Worm (Caenorhabditis elegans) whole organism, young adult: Measurements from ENCODE around the gene degt-1.

Source experiments
- F49E8.2 ChIP-seq: sonication (generic microtip); optimal IDR thresholded peaks from 3 replicates; lab custom pipeline; 2017; ENCODE audit warnings: missing genetic modification characterization, mild to moderate bottlenecking, missing compliant biosample characterization, antibody characterized with exemption, moderate library complexity; ENCODE audit not compliant: insufficient read depth
- F57A8.1 ChIP-seq: fragments of 200-800 bp; sonication (Bioruptor generic); optimal IDR thresholded peaks from 2 replicates; lab custom pipeline; 2018; ENCODE audit warnings: mild to moderate bottlenecking, missing genetic modification characterization, moderate library complexity, missing compliant biosample characterization
- T26A5.8 ChIP-seq: sonication (generic microtip); optimal IDR thresholded peaks from 2 replicates; lab custom pipeline; 2016; ENCODE audit warnings: missing genetic modification characterization, missing compliant biosample characterization
- Y79H2A.3 ChIP-seq: fragments of 200-800 bp; sonication (Bioruptor generic); conservative IDR thresholded peaks from 2 replicates; pipeline ENCODE4 v1.3.6; 2022; ENCODE audit warnings: missing genetic modification reagents, missing genetic modification characterization, missing compliant biosample characterization
- Y95B8A.8 ChIP-seq: fragments of 200-800 bp; sonication (Bioruptor generic); IDR thresholded peaks from 2 replicates; pipeline ENCODE4 v1.3.6; 2022; ENCODE audit warnings: missing genetic modification reagents, missing genetic modification characterization, missing compliant biosample characterization
- ZK185.1 ChIP-seq: sonication (generic microtip); optimal IDR thresholded peaks from 2 replicates; lab custom pipeline; 2016; ENCODE audit warnings: mild to moderate bottlenecking, missing genetic modification characterization, missing compliant biosample characterization; ENCODE audit not compliant: poor library complexity, severe bottlenecking
- aptf-3 ChIP-seq: fragments of 200-800 bp; sonication (Bioruptor generic); IDR thresholded peaks from 2 replicates; pipeline ENCODE4 v1.3.6; 2022; ENCODE audit warnings: missing genetic modification characterization, missing compliant biosample characterization
- athp-1 ChIP-seq: sonication (generic microtip); optimal IDR thresholded peaks from 2 replicates; lab custom pipeline; 2017; ENCODE audit warnings: mild to moderate bottlenecking, missing genetic modification characterization, missing compliant biosample characterization
- bed-2 ChIP-seq: fragments of 200-800 bp; sonication (Bioruptor generic); IDR thresholded peaks from 2 replicates; pipeline ENCODE4 v1.3.6; 2022; ENCODE audit warnings: missing genetic modification reagents, missing genetic modification characterization, missing compliant biosample characterization
- ceh-100 ChIP-seq: fragments of 200-800 bp; sonication (Bioruptor generic); IDR thresholded peaks from 2 replicates; pipeline ENCODE4 v1.3.6; 2022; ENCODE audit warnings: missing genetic modification reagents, missing genetic modification characterization, missing compliant biosample characterization
- chd-7 ChIP-seq: sonication (generic microtip); optimal IDR thresholded peaks from 2 replicates; lab custom pipeline; 2016; ENCODE audit warnings: mild to moderate bottlenecking, missing genetic modification characterization, moderate library complexity, missing compliant biosample characterization
- ets-4 ChIP-seq: fragments of 200-800 bp; sonication (Bioruptor generic); optimal IDR thresholded peaks from 2 replicates; lab custom pipeline; 2018; ENCODE audit warnings: mild to moderate bottlenecking, missing genetic modification characterization, missing compliant biosample characterization
- gei-17 ChIP-seq: fragments of 200-800 bp; sonication (Bioruptor generic); optimal IDR thresholded peaks from 2 replicates; lab custom pipeline; 2018; ENCODE audit warnings: mild to moderate bottlenecking, missing genetic modification characterization, missing compliant biosample characterization
- hlh-12 ChIP-seq: sonication (generic microtip); optimal IDR thresholded peaks from 2 replicates; lab custom pipeline; 2016; ENCODE audit warnings: missing genetic modification characterization, missing compliant biosample characterization
- hmg-20 ChIP-seq: fragments of 200-800 bp; sonication (Bioruptor generic); IDR thresholded peaks from 2 replicates; pipeline ENCODE4 v1.3.6; 2022; ENCODE audit warnings: missing genetic modification reagents, missing genetic modification characterization, missing compliant biosample characterization
- let-607 ChIP-seq, 2 experiments: fragments of 200-800 bp in 1 of 2; sonication (Bioruptor generic) in 1 of 2; sonication (generic microtip) in 1 of 2; optimal IDR thresholded peaks; 2 replicates each; lab custom pipeline; 2016 to 2018; ENCODE audit warnings: mild to moderate bottlenecking in 2 of 2, missing compliant biosample characterization in 2 of 2, missing genetic modification characterization in 2 of 2, moderate library complexity in 2 of 2, missing genotype in 1 of 2
- lin-26 ChIP-seq: fragments of 200-800 bp; sonication (Bioruptor generic); IDR thresholded peaks from 2 replicates; pipeline ENCODE4 v1.3.6; 2022; ENCODE audit warnings: missing genetic modification reagents, missing genetic modification characterization, missing compliant biosample characterization
- lin-35 ChIP-seq, 3 experiments: fragments of 150-350 bp in 2 of 3; sonication (generic microtip) in 1 of 3; optimal IDR thresholded peaks; 2 replicates each; lab custom pipeline; 2014 to 2018; ENCODE audit warnings: missing biosample characterization in 3 of 3, missing genetic modification characterization in 3 of 3, missing genetic modification reagents in 3 of 3
- lin-40 ChIP-seq: sonication (generic microtip); optimal IDR thresholded peaks from 2 replicates; lab custom pipeline; 2016; ENCODE audit warnings: missing genetic modification characterization, mild to moderate bottlenecking, missing compliant biosample characterization, missing genotype, missing genetic modification reagents
- lir-1 ChIP-seq: fragments of 200-800 bp; sonication (Bioruptor generic); conservative IDR thresholded peaks from 2 replicates; pipeline ENCODE4 v1.3.6; 2022; ENCODE audit warnings: missing genetic modification reagents, missing genetic modification characterization, missing compliant biosample characterization
- lsl-1 ChIP-seq: fragments of 200-800 bp; sonication (Bioruptor generic); optimal IDR thresholded peaks from 2 replicates; lab custom pipeline; 2018; ENCODE audit warnings: mild to moderate bottlenecking, missing genetic modification characterization, moderate library complexity, missing compliant biosample characterization
- madf-3 ChIP-seq: fragments of 200-800 bp; sonication (Bioruptor generic); IDR thresholded peaks from 2 replicates; pipeline ENCODE4 v1.3.6; 2022; ENCODE audit warnings: missing genetic modification reagents, missing genetic modification characterization, missing compliant biosample characterization
- mcd-1 ChIP-seq: fragments of 200-800 bp; sonication (Bioruptor generic); IDR thresholded peaks from 2 replicates; pipeline ENCODE4 v1.3.6; 2022; ENCODE audit warnings: missing genetic modification reagents, missing genetic modification characterization, missing compliant biosample characterization
- mel-28 ChIP-seq: sonication (generic microtip); optimal IDR thresholded peaks from 2 replicates; lab custom pipeline; 2016; ENCODE audit warnings: borderline replicate concordance, mild to moderate bottlenecking, missing genetic modification characterization, missing compliant biosample characterization
- mes-4 ChIP-seq: sonication (generic microtip); optimal IDR thresholded peaks from 2 replicates; lab custom pipeline; 2016; ENCODE audit warnings: missing genotype, missing genetic modification characterization, missing compliant biosample characterization
- mxl-1 ChIP-seq: sonication (generic microtip); optimal IDR thresholded peaks from 2 replicates; lab custom pipeline; 2016; ENCODE audit warnings: missing genetic modification characterization, missing compliant biosample characterization
- nfya-1 ChIP-seq: sonication (generic microtip); optimal IDR thresholded peaks from 2 replicates; lab custom pipeline; 2017; ENCODE audit warnings: antibody characterized with exemption, missing compliant biosample characterization, missing genetic modification characterization, borderline replicate concordance; ENCODE audit not compliant: insufficient read depth
- nhr-120 ChIP-seq: fragments of 200-800 bp; sonication (Bioruptor generic); IDR thresholded peaks from 2 replicates; pipeline ENCODE4 v1.3.6; 2022; ENCODE audit warnings: missing genetic modification characterization, missing compliant biosample characterization
- nhr-27 ChIP-seq: fragments of 200-800 bp; sonication (Bioruptor generic); optimal IDR thresholded peaks from 2 replicates; lab custom pipeline; 2018; ENCODE audit warnings: mild to moderate bottlenecking, missing genetic modification characterization, moderate library complexity, missing compliant biosample characterization
- sdz-38 ChIP-seq: sonication (generic microtip); optimal IDR thresholded peaks from 2 replicates; lab custom pipeline; 2016; ENCODE audit warnings: missing genotype, missing genetic modification characterization, missing compliant biosample characterization
- snpc-4 ChIP-seq, 5 experiments: fragments of 150-350 bp in 1 of 5; sonication (generic microtip) in 4 of 5; optimal IDR thresholded peaks; 2 replicates each; lab custom pipeline; 2014 to 2018; ENCODE audit warnings: missing genetic modification characterization in 5 of 5, missing biosample characterization in 3 of 5, antibody characterized with exemption in 2 of 5, mild to moderate bottlenecking in 2 of 5, missing compliant biosample characterization in 2 of 5, missing genotype in 2 of 5, moderate library complexity in 2 of 5, missing genetic modification reagents in 1 of 5
- tbx-9 ChIP-seq: sonication (generic microtip); optimal IDR thresholded peaks from 2 replicates; lab custom pipeline; 2016; ENCODE audit warnings: borderline replicate concordance, missing genetic modification characterization, inconsistent platforms, missing compliant biosample characterization
- unc-130 ChIP-seq: sonication (generic microtip); optimal IDR thresholded peaks from 2 replicates; lab custom pipeline; 2016; ENCODE audit warnings: missing genetic modification reagents, missing genetic modification characterization, missing compliant biosample characterization
- unc-62 ChIP-seq: fragments of 150-350 bp; optimal IDR thresholded peaks from 2 replicates; lab custom pipeline; 2014; ENCODE audit warnings: missing biosample characterization, missing genetic modification reagents, missing genetic modification characterization
- ztf-25 ChIP-seq: fragments of 200-800 bp; sonication (Bioruptor generic); IDR thresholded peaks from 2 replicates; pipeline ENCODE4 v1.3.6; 2022; ENCODE audit warnings: missing genetic modification reagents, missing genetic modification characterization, missing compliant biosample characterization
- ztf-26 ChIP-seq: sonication (generic microtip); optimal IDR thresholded peaks from 2 replicates; lab custom pipeline; 2017; ENCODE audit warnings: missing genetic modification characterization, missing compliant biosample characterization

degt-1 gene

DNA sequence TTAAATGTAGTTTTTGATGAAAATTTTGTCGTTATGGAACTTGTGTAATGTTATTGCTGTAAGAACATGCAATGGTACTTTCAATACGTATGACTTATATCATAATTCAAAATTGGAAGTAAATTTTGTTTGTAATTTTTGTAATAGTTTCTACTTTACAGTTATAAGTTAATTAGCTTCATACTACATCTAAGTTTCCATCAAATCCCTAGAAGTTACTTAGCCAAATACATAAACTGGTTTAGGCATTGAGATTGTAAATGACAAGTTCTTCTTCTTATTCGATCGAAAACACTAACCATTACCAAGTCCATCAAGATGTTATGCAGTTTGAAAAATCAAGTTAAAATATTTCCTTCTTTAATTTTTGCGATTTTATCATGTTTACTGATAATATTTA lies 9.6 kb downstream of the degt-1 start, which contains the start of gene F32G8.2:
TSS of gene F32G8.2 (plus strand) at position 301 of the 400 bp plus-strand sequence.
- TF ChIP-seq nfya-1 (tag; lab: Kevin White, UChicago) (no peak), ZK185.1 (tag; lab: Kevin White, UChicago) (no peak), madf-3 (GFP tag; lab: Robert Waterston, UW) (no peak), Y79H2A.3 (GFP tag; lab: Robert Waterston, UW) (no peak), mcd-1 (GFP tag; lab: Robert Waterston, UW) (no peak), mxl-1 (no peak), mes-4 (tag; lab: Kevin White, UChicago) (no peak), gei-17 (GFP tag; lab: Kevin White, UChicago) (no peak), F49E8.2 (no peak)

DNA sequence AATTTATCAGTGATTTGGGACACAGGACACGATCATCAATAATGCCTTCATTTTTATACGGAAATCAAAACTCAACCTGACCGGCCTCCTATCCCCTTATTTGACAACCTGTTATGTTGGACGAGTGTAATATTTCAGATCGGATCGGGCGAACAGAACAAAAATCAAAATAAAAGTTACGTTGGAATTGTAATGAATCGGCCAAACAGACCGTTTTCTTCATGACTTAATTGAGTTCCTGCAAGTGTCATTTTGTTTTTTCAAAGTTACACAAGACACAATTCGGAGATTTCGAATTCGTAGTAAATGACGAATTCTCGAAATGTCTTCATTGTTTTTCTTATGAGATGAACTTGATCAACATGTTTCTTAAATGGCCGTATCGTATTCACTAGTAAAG lies 15.1 kb downstream of the degt-1 start, which contains the start of gene F32G8.3:
TSS of gene F32G8.3 (minus strand) at position 101 of the 400 bp plus-strand sequence.
- TF ChIP-seq T26A5.8 (tag; lab: Kevin White, UChicago) (no peak), mxl-1 (no peak), lin-40 (tag; lab: Kevin White, UChicago) (no peak), let-607 (tag; optimal IDR thresholded peaks at IDR 0.05; lab: Kevin White, UChicago) (no peak), lin-35 (GFP tag; optimal IDR thresholded peaks at IDR 0.05; lab: Kevin White, UChicago) (no peak), mel-28 (tag; lab: Kevin White, UChicago) (no peak), nhr-27 (tag; lab: Kevin White, UChicago) (no peak), lsl-1 (GFP tag; lab: Kevin White, UChicago) (no peak), tbx-9 (tag; lab: Kevin White, UChicago) (no peak), athp-1 (tag; lab: Kevin White, UChicago) (no peak), mcd-1 (GFP tag; lab: Robert Waterston, UW) (no peak)
- TF ChIP-seq, all 124 proteins: peak for 0

DNA sequence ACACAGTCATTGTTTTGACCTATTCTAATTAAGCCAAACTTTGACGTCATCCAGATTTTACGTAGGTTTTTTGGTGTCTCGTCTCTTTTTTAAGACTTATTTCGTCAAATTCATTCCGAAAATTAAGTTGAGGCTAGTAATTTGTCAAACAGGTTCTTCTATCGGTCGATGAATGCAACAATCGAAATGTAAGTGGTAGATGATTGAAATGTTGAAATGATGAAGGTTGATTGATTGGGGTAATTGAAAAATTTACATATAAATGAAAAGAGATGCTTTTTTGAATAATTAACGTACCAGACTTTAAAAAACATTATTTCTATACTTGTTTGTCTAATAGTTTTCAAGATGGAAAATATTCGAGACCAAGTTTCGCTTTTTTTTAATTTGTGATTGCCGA lies 16.2 kb downstream of the degt-1 start:
- TF ChIP-seq ceh-100 (GFP tag; lab: Robert Waterston, UW) (no peak), ztf-26 (tag; lab: Kevin White, UChicago) (no peak), lsl-1 (GFP tag; lab: Kevin White, UChicago) (no peak), let-607 (tag; optimal IDR thresholded peaks at IDR 0.05; lab: Kevin White, UChicago) (no peak), unc-130 (GFP tag; lab: Kevin White, UChicago) (no peak), snpc-4 (GFP tag; optimal IDR thresholded peaks at IDR 0.05; lab: Kevin White, UChicago) (no peak), snpc-4 (tag; optimal IDR thresholded peaks at IDR 0.05; lab: Kevin White, UChicago) (no peak)
- TF ChIP-seq, all 124 proteins: peak for 0

DNA sequence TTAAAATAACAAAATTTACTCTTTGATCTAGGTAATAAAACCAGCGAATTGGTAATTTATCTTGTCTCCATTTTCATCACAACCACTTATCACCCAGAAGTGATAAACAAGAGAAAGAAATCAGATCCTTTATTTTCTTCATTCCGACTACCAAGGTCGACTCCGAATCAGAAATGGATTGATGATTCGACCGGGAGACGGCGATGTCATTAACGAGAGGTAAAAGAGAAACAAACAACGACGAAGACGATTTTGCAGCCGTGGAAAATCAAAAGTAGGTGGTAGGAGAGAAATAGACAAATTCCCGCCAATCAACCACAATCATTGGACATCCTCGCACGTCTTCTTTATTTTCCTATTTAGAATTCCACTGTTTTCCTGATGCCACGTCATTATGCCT lies 17.0 kb downstream of the degt-1 start:
- TF ChIP-seq F57A8.1 (GFP tag; lab: Kevin White, UChicago) (no peak), hmg-20 (GFP tag; lab: Robert Waterston, UW) (no peak), bed-2 (GFP tag; lab: Robert Waterston, UW) (no peak), aptf-3 (no peak), ets-4 (no peak), mel-28 (tag; lab: Kevin White, UChicago) (no peak), lin-35 (GFP tag; optimal IDR thresholded peaks at IDR 0.05; lab: Kevin White, UChicago) (no peak), hlh-12 (tag; lab: Kevin White, UChicago) (no peak), lin-26 (GFP tag; lab: Robert Waterston, UW) (no peak), nhr-120 (GFP tag; lab: Robert Waterston, UW) (no peak), lir-1 (GFP tag; lab: Robert Waterston, UW) (no peak), chd-7 (no peak), ztf-25 (GFP tag; lab: Robert Waterston, UW) (no peak), sdz-38 (tag; lab: Kevin White, UChicago) (no peak), mxl-1 (no peak), unc-62 (GFP tag; lab: Kevin White, UChicago) (no peak), Y95B8A.8 (GFP tag; lab: Robert Waterston, UW) (no peak)
